Worm (Caenorhabditis elegans): Measurements from ENCODE around the gene ttn-1.

ce11 chrV:6112823-6113222 is 89.6 kb downstream of the ttn-1 start, which contains the start of gene F17A9.5:
- TF ChIP-seq unc-39 (tag; optimal IDR thresholded peaks at IDR 0.05) (no peak), ama-1 (optimal IDR thresholded peaks at IDR 0.05) (no peak), nhr-237 (tag; optimal IDR thresholded peaks at IDR 0.05) (no peak), jun-1 (tag; optimal IDR thresholded peaks at IDR 0.05) (no peak), pqm-1 (tag; optimal IDR thresholded peaks at IDR 0.05) (no peak), elt-3 (tag; optimal IDR thresholded peaks at IDR 0.05) (no peak)

Measured in whole organism, L3 larva.